Worm (Caenorhabditis elegans): Measurements from ENCODE around the gene cdkr-3.
"Not testable (repeated sequence)": the region's sequence is repeated elsewhere in the genome, so short reads cannot be mapped to it uniquely, and the experiment has no call there.

cdkr-3 gene

ce11 chrV:20297650-20298049 lies 27.7 kb downstream of the cdkr-3 start, which contains the start of gene ZC15.5:
TSS of gene ZC15.5 (plus strand) at chrV:20297950.
- no peak for TF ChIP-seq ceh-62 (tag; optimal IDR thresholded peaks at IDR 0.05)
- no peak for TF ChIP-seq sdz-12 (GFP tag; optimal IDR thresholded peaks at IDR 0.05)
- no peak for TF ChIP-seq cey-2 (tag; optimal IDR thresholded peaks at IDR 0.05; ENCODE audit: borderline replicate concordance, insufficient read depth)
- no peak for TF ChIP-seq nhr-42 (GFP tag; IDR thresholded peaks at IDR 0.05)
- TF ChIP-seq nhr-111 (GFP tag; optimal IDR thresholded peaks at IDR 0.05) = no peak

- not testable (repeated sequence) for TF ChIP-seq mdl-1 (tag; optimal IDR thresholded peaks at IDR 0.05); unc-130 (GFP tag; optimal IDR thresholded peaks at IDR 0.05); egl-27 (tag; optimal IDR thresholded peaks at IDR 0.05)
These were observed 33.4 kb downstream of the cdkr-3 start, which contains the start of gene ZC15.3 for ce11 chrV:20303288-20303687. TSS of gene ZC15.3 (plus strand) at chrV:20303588.

- TF ChIP-seq fkh-10 (GFP tag; optimal IDR thresholded peaks at IDR 0.05) (no peak), dmd-9 (GFP tag; IDR thresholded peaks at IDR 0.05) (no peak), ceh-32 (tag; optimal IDR thresholded peaks at IDR 0.05; ENCODE audit: poor library complexity) (no peak), ama-1 (optimal IDR thresholded peaks at IDR 0.05) (no peak), hlh-30 (tag; optimal IDR thresholded peaks at IDR 0.05; ENCODE audit: insufficient read depth) (no peak), cey-2 (tag; optimal IDR thresholded peaks at IDR 0.05; ENCODE audit: borderline replicate concordance, insufficient read depth) (no peak), nhr-28 (tag; optimal IDR thresholded peaks at IDR 0.05) (no peak), daf-12 (tag; optimal IDR thresholded peaks at IDR 0.05) (no peak), F10B5.3 (tag; optimal IDR thresholded peaks at IDR 0.05) (no peak), ZK337.2 (GFP tag; IDR thresholded peaks at IDR 0.05) (no peak), lsy-2 (tag; optimal IDR thresholded peaks at IDR 0.05) (no peak), saeg-2 (GFP tag; IDR thresholded peaks at IDR 0.05) (no peak), mdl-1 (tag; optimal IDR thresholded peaks at IDR 0.05) (no peak), unc-130 (GFP tag; optimal IDR thresholded peaks at IDR 0.05) (no peak), pqm-1 (tag; optimal IDR thresholded peaks at IDR 0.05) (no peak), mes-2 (tag; optimal IDR thresholded peaks at IDR 0.05; ENCODE audit: poor library complexity, severe bottlenecking) (no peak), madf-9 (GFP tag; conservative IDR thresholded peaks at IDR 0.05) (no peak), T26A8.4 (GFP tag; IDR thresholded peaks at IDR 0.05) (no peak)
These were observed 35.9 kb downstream of the cdkr-3 start, which contains the start of gene ZC15.1 for ce11 chrV:20305803-20306202. TSS of gene ZC15.1 (plus strand) at chrV:20306103.

ce11 chrV:20310575-20310974 lies 40.7 kb downstream of the cdkr-3 start, which contains the start of gene ZC15.10:
TSS of gene ZC15.10 (plus strand) at chrV:20310736.
- TF ChIP-seq Y105C5A.15 (GFP tag; IDR thresholded peaks at IDR 0.05) (no peak), aha-1 (tag) (no peak), nhr-11 (tag; optimal IDR thresholded peaks at IDR 0.05) (no peak), ces-1 (GFP tag; optimal IDR thresholded peaks at IDR 0.05) (no peak), zfp-2 (tag; optimal IDR thresholded peaks at IDR 0.05) (no peak), F44E2.7 (GFP tag; IDR thresholded peaks at IDR 0.05) (0 out of 2 replicates have a peak, but pooled peaks have one; percentile 53), hmg-1.1 (GFP tag; IDR thresholded peaks at IDR 0.05) (no peak), unc-62 (GFP tag; optimal IDR thresholded peaks at IDR 0.05 in 1 of 2) (peak in 1 of 2 experiments; percentile 67), unc-62 (tag; optimal IDR thresholded peaks at IDR 0.05) (no peak)

- TF ChIP-seq ceh-32 (tag; optimal IDR thresholded peaks at IDR 0.05; ENCODE audit: poor library complexity) (no peak), pha-4 (GFP tag; IDR thresholded peaks at IDR 0.05) (no peak), pha-4 (tag; optimal IDR thresholded peaks at IDR 0.05) (no peak), F44E2.7 (GFP tag; IDR thresholded peaks at IDR 0.05) (no peak), lir-3 (tag; optimal IDR thresholded peaks at IDR 0.05) (no peak), ces-1 (GFP tag; optimal IDR thresholded peaks at IDR 0.05) (no peak), unc-39 (tag; optimal IDR thresholded peaks at IDR 0.05) (no peak), fkh-10 (GFP tag; optimal IDR thresholded peaks at IDR 0.05) (no peak), lin-15B (tag; optimal IDR thresholded peaks at IDR 0.05) (no peak), set-16 (GFP tag; IDR thresholded peaks at IDR 0.05) (no peak), duxl-1 (tag; optimal IDR thresholded peaks at IDR 0.05; ENCODE audit: poor library complexity) (no peak), saeg-2 (GFP tag; IDR thresholded peaks at IDR 0.05) (no peak)
These were observed 41.6 kb downstream of the cdkr-3 start, which contains the start of gene clec-262 for ce11 chrV:20311519-20311918. TSS of gene clec-262 (plus strand) at chrV:20311819.

All from whole organism, L4 larva.